Worm (Caenorhabditis elegans) whole organism, L4 larva: ENCODE measurements around the gene T03D8.6.

Source experiments
- F26F4.8 ChIP-seq: fragments of 200-800 bp; sonication (Bioruptor generic); conservative IDR thresholded peaks from 2 replicates; pipeline ENCODE4 v1.3.6; 2022; ENCODE audit warnings: missing genetic modification characterization, missing compliant biosample characterization
- F37D6.2 ChIP-seq: sonication (generic microtip); optimal IDR thresholded peaks from 2 replicates; lab custom pipeline; 2016; ENCODE audit warnings: mild to moderate bottlenecking, missing genetic modification characterization, missing compliant biosample characterization
- T26A8.4 ChIP-seq: fragments of 200-800 bp; sonication (Bioruptor generic); IDR thresholded peaks from 2 replicates; pipeline ENCODE4 v1.3.6; 2022; ENCODE audit warnings: missing genetic modification characterization, missing compliant biosample characterization
- Y75B8A.6 ChIP-seq: fragments of 200-800 bp; sonication (Bioruptor generic); IDR thresholded peaks from 2 replicates; pipeline ENCODE4 v1.3.6; 2022; ENCODE audit warnings: missing genetic modification reagents, missing genetic modification characterization, missing compliant biosample characterization
- aha-1 ChIP-seq: fragments of 150-350 bp; peaks from one replicate; lab custom pipeline; 2014; ENCODE audit warnings: missing biosample characterization, missing genetic modification characterization
- attf-4 ChIP-seq: sonication (generic microtip); optimal IDR thresholded peaks from 3 replicates; lab custom pipeline; 2017; ENCODE audit warnings: missing biosample characterization, missing genetic modification characterization
- cey-2 ChIP-seq: sonication (generic microtip); optimal IDR thresholded peaks from 3 replicates; lab custom pipeline; 2017; ENCODE audit warnings: missing genetic modification characterization, mild to moderate bottlenecking, missing compliant biosample characterization, antibody characterized with exemption, borderline replicate concordance; ENCODE audit not compliant: insufficient read depth
- daf-16 ChIP-seq, 3 experiments: sonication (generic microtip); optimal IDR thresholded peaks; 2 replicates each; lab custom pipeline; 2016 to 2017; ENCODE audit warnings: missing genetic modification characterization in 3 of 3, missing genetic modification reagents in 3 of 3, mild to moderate bottlenecking in 2 of 3, missing compliant biosample characterization in 2 of 3, missing biosample characterization in 1 of 3, moderate library complexity in 1 of 3
- daf-19 ChIP-seq: fragments of 200-800 bp; sonication (Bioruptor generic); conservative IDR thresholded peaks from 2 replicates; pipeline ENCODE4 v1.3.6; 2022; ENCODE audit warnings: missing genetic modification characterization, missing compliant biosample characterization
- dmd-6 ChIP-seq: fragments of 200-800 bp; sonication (Bioruptor generic); IDR thresholded peaks from 2 replicates; pipeline ENCODE4 v1.3.6; 2022; ENCODE audit warnings: missing genetic modification reagents, missing genetic modification characterization, missing compliant biosample characterization
- dmd-8 ChIP-seq: fragments of 200-800 bp; sonication (Bioruptor generic); IDR thresholded peaks from 2 replicates; pipeline ENCODE4 v1.3.6; 2022; ENCODE audit warnings: missing genetic modification characterization, missing compliant biosample characterization
- fkh-10 ChIP-seq: fragments of 150-350 bp; optimal IDR thresholded peaks from 2 replicates; lab custom pipeline; 2014; ENCODE audit warnings: missing biosample characterization, missing genetic modification reagents, missing genetic modification characterization
- hif-1 ChIP-seq, 2 experiments: sonication (generic microtip); optimal IDR thresholded peaks; 2 replicates each; lab custom pipeline; 2016 to 2017; ENCODE audit warnings: missing compliant biosample characterization in 2 of 2, missing genetic modification characterization in 2 of 2, missing genetic modification reagents in 2 of 2, missing genotype in 2 of 2, mild to moderate bottlenecking in 1 of 2
- hlh-11 ChIP-seq: fragments of 200-800 bp; sonication (Bioruptor generic); optimal IDR thresholded peaks from 2 replicates; lab custom pipeline; 2018; ENCODE audit warnings: mild to moderate bottlenecking, missing genetic modification characterization, missing compliant biosample characterization
- hlh-30 ChIP-seq: sonication (generic microtip); optimal IDR thresholded peaks from 2 replicates; lab custom pipeline; 2017; ENCODE audit warnings: antibody characterized with exemption, mild to moderate bottlenecking, missing genetic modification characterization, missing compliant biosample characterization; ENCODE audit not compliant: insufficient read depth
- hmg-1.1 ChIP-seq: fragments of 200-800 bp; sonication (Bioruptor generic); IDR thresholded peaks from 2 replicates; pipeline ENCODE4 v1.3.6; 2022; ENCODE audit warnings: missing genetic modification reagents, missing genetic modification characterization, missing compliant biosample characterization
- lin-1 ChIP-seq: fragments of 200-800 bp; sonication (Bioruptor generic); IDR thresholded peaks from 2 replicates; pipeline ENCODE4 v1.3.6; 2022; ENCODE audit warnings: missing genetic modification reagents, missing genetic modification characterization, missing compliant biosample characterization
- lin-15B ChIP-seq: fragments of 150-350 bp; sonication (generic microtip); optimal IDR thresholded peaks from 3 replicates; lab custom pipeline; 2014; ENCODE audit warnings: missing biosample characterization, missing genetic modification characterization
- lin-29 ChIP-seq: fragments of 200-800 bp; sonication (Bioruptor generic); IDR thresholded peaks from 2 replicates; pipeline ENCODE4 v1.3.6; 2022; ENCODE audit warnings: missing genetic modification reagents, missing genetic modification characterization, missing compliant biosample characterization
- lsy-2 ChIP-seq, 2 experiments: fragments of 150-350 bp in 1 of 2; sonication (generic microtip) in 1 of 2; optimal IDR thresholded peaks; 2 replicates each; lab custom pipeline; 2014 to 2017; ENCODE audit warnings: missing biosample characterization in 2 of 2, missing genetic modification characterization in 2 of 2
- mdl-1 ChIP-seq, 2 experiments: fragments of 150-350 bp in 1 of 2; sonication (generic microtip) in 1 of 2; optimal IDR thresholded peaks; 2 replicates each; lab custom pipeline; 2014 to 2017; ENCODE audit warnings: missing biosample characterization in 2 of 2, missing genetic modification characterization in 2 of 2
- mxl-3 ChIP-seq: fragments of 200-800 bp; sonication (Bioruptor generic); optimal IDR thresholded peaks from 2 replicates; lab custom pipeline; 2018; ENCODE audit warnings: mild to moderate bottlenecking, missing genetic modification characterization, missing compliant biosample characterization
- nhr-11 ChIP-seq: fragments of 150-350 bp; optimal IDR thresholded peaks from 2 replicates; lab custom pipeline; 2014; ENCODE audit warnings: missing biosample characterization, missing genetic modification characterization
- nhr-237 ChIP-seq: sonication (generic microtip); optimal IDR thresholded peaks from 2 replicates; lab custom pipeline; 2017; ENCODE audit warnings: missing biosample characterization, missing genetic modification characterization
- nhr-28 ChIP-seq: fragments of 150-350 bp; optimal IDR thresholded peaks from 2 replicates; lab custom pipeline; 2014; ENCODE audit warnings: missing biosample characterization, missing genetic modification characterization
- nhr-42 ChIP-seq: fragments of 200-800 bp; sonication (Bioruptor generic); IDR thresholded peaks from 2 replicates; pipeline ENCODE4 v1.3.6; 2022; ENCODE audit warnings: missing genetic modification characterization, missing compliant biosample characterization
- nhr-48 ChIP-seq: sonication (generic microtip); optimal IDR thresholded peaks from 2 replicates; lab custom pipeline; 2016; ENCODE audit warnings: mild to moderate bottlenecking, missing genetic modification characterization, missing compliant biosample characterization
- nhr-6 ChIP-seq: fragments of 150-350 bp; optimal IDR thresholded peaks from 2 replicates; lab custom pipeline; 2014; ENCODE audit warnings: missing biosample characterization, missing genetic modification characterization
- nhr-76 ChIP-seq: fragments of 150-350 bp; optimal IDR thresholded peaks from 2 replicates; lab custom pipeline; 2014; ENCODE audit warnings: missing biosample characterization, missing genetic modification characterization
- nhr-77 ChIP-seq: fragments of 150-350 bp; optimal IDR thresholded peaks from 2 replicates; lab custom pipeline; 2014; ENCODE audit warnings: missing biosample characterization, missing genetic modification characterization
- pha-4 ChIP-seq, 2 experiments: fragments of 150-350 bp in 1 of 2; fragments of 200-800 bp in 1 of 2; sonication (Bioruptor generic) in 1 of 2; IDR thresholded peaks in 1 of 2; optimal IDR thresholded peaks in 1 of 2; 2 replicates each; pipeline versions ENCODE4 v1.3.6 to Lab custom; 2014 to 2022; ENCODE audit warnings: missing genetic modification characterization in 2 of 2, missing genetic modification reagents in 2 of 2, missing biosample characterization in 1 of 2, missing compliant biosample characterization in 1 of 2
- php-3 ChIP-seq: fragments of 200-800 bp; sonication (Bioruptor generic); IDR thresholded peaks from 2 replicates; pipeline ENCODE4 v1.3.6; 2022; ENCODE audit warnings: missing genetic modification reagents, missing genetic modification characterization, missing compliant biosample characterization
- set-16 ChIP-seq: fragments of 200-800 bp; sonication (Bioruptor generic); IDR thresholded peaks from 2 replicates; pipeline ENCODE4 v1.3.6; 2022; ENCODE audit warnings: missing genetic modification reagents, missing genetic modification characterization, missing compliant biosample characterization
- skn-1 ChIP-seq: fragments of 150-350 bp; optimal IDR thresholded peaks from 2 replicates; lab custom pipeline; 2014; ENCODE audit warnings: missing biosample characterization, missing genetic modification characterization
- snpc-1.2 ChIP-seq: fragments of 200-800 bp; sonication (Bioruptor generic); IDR thresholded peaks from 2 replicates; pipeline ENCODE4 v1.3.6; 2022; ENCODE audit warnings: missing genetic modification reagents, missing genetic modification characterization, missing compliant biosample characterization
- snpc-4 ChIP-seq: fragments of 150-350 bp; optimal IDR thresholded peaks from 2 replicates; lab custom pipeline; 2014; ENCODE audit warnings: missing biosample characterization, missing genetic modification characterization
- spr-1 ChIP-seq: sonication (generic microtip); optimal IDR thresholded peaks from 2 replicates; lab custom pipeline; 2016; ENCODE audit warnings: mild to moderate bottlenecking, missing genetic modification characterization, missing compliant biosample characterization
- spr-3 ChIP-seq: fragments of 200-800 bp; sonication (Bioruptor generic); optimal IDR thresholded peaks from 2 replicates; lab custom pipeline; 2018; ENCODE audit warnings: mild to moderate bottlenecking, missing genetic modification characterization, missing compliant biosample characterization
- tra-1 ChIP-seq: fragments of 200-800 bp; sonication (Bioruptor generic); IDR thresholded peaks from 2 replicates; pipeline ENCODE4 v1.3.6; 2022; ENCODE audit warnings: missing genetic modification reagents, missing genetic modification characterization, missing compliant biosample characterization
- unc-62 ChIP-seq, 3 experiments: fragments of 150-350 bp in 1 of 3; sonication (generic microtip); optimal IDR thresholded peaks in 2 of 3; peaks in 1 of 3; 1 replicate in 1 of 3; 2 replicates in 2 of 3; lab custom pipeline; 2014 to 2017; ENCODE audit warnings: missing biosample characterization in 3 of 3, missing genetic modification characterization in 3 of 3, missing genetic modification reagents in 3 of 3, missing genotype in 1 of 3
- vab-7 ChIP-seq: fragments of 200-800 bp; sonication (Bioruptor generic); IDR thresholded peaks from 2 replicates; pipeline ENCODE4 v1.3.6; 2022; ENCODE audit warnings: missing genetic modification reagents, missing genetic modification characterization, missing compliant biosample characterization
- zip-11 ChIP-seq: fragments of 200-800 bp; sonication (Bioruptor generic); IDR thresholded peaks from 2 replicates; pipeline ENCODE4 v1.3.6; 2022; ENCODE audit warnings: missing genetic modification characterization, missing compliant biosample characterization
- ztf-11 ChIP-seq: fragments of 150-350 bp; optimal IDR thresholded peaks from 2 replicates; lab custom pipeline; 2014; ENCODE audit warnings: missing biosample characterization, missing genetic modification characterization

T03D8.6 gene

DNA sequence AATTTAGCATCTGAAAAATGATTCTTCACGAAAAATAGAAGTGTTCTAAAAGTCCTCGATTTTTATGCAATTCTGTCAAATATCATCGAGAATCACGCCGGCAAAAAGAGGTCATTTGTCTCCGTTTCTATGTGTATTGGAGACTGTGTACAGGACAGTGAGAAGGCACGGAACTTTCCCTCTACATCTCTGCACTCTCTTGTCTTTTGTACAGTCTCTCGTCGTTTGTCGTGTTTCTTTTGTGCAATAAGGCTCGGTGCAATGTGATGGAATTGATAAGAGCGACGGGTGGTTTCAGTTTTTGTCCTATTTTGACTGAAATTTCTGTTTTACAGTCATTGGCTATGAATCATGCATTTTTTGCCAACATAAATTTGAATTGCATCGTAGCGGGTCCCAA lies 11.7 kb upstream of the T03D8.6 start (continued):
- TF ChIP-seq nhr-48 (tag; lab: Kevin White, UChicago) (peak; percentile 39), dmd-6 (peak; percentile 84), nhr-6 (tag; lab: Kevin White, UChicago) (peak; percentile 41), nhr-42 (GFP tag; lab: Robert Waterston, UW) (no peak), nhr-76 (tag; lab: Kevin White, UChicago) (no peak), cey-2 (tag; lab: Kevin White, UChicago) (no peak), spr-1 (tag; lab: Kevin White, UChicago) (no peak), snpc-1.2 (GFP tag; lab: Robert Waterston, UW) (no peak), hlh-11 (tag; lab: Kevin White, UChicago) (peak; percentile 68), F26F4.8 (GFP tag; lab: Robert Waterston, UW) (no peak), nhr-28 (peak; percentile 79), nhr-77 (no peak), snpc-4 (tag; lab: Kevin White, UChicago) (no peak), mxl-3 (GFP tag; lab: Kevin White, UChicago) (peak; percentile 85), skn-1 (tag; lab: Kevin White, UChicago) (no peak), T26A8.4 (GFP tag; lab: Robert Waterston, UW) (0 out of 2 replicates have a peak, but pooled peaks have one; percentile 29), daf-19 (GFP tag; lab: Robert Waterston, UW) (no peak), set-16 (GFP tag; lab: Robert Waterston, UW) (no peak), php-3 (GFP tag; lab: Robert Waterston, UW) (no peak)

- TF ChIP-seq lin-29 (GFP tag; lab: Robert Waterston, UW), result no peak
- TF ChIP-seq dmd-6, result peak; percentile 56; the same call in 1 of the 2 replicates
- TF ChIP-seq, all 104 proteins: peak for 1
Measured at ce11 chrV:20830409-20830808, 10.3 kb upstream of the T03D8.6 start.

DNA sequence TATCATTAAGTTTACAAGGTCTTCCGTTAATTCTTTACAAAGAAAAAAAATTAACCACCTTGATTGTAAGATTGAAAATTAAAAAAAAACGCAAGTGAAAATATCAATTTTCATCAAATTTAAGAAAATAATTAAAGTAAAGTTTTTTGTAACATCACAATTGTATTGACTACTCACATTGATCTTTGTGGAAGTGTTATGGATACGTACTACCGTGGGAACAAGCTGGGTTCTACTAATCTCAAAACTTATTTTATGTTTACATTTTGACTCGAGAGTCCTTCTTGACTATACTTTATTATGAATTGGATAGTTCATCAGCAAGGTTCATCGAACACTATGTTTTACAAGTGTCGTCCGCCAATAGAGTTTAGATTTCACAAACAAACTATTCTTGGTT lies 9.4 kb upstream of the T03D8.6 start, which contains the start of gene num-1:
Gene num-1 (plus strand): TSS at position 301 of the 400 bp plus-strand sequence.
- no peak for TF ChIP-seq php-3 (GFP tag; lab: Robert Waterston, UW)
- no peak for TF ChIP-seq pha-4 (GFP tag; IDR thresholded peaks at IDR 0.05; lab: Robert Waterston, UW)
- TF ChIP-seq pha-4 (tag; optimal IDR thresholded peaks at IDR 0.05; lab: Kevin White, UChicago), result no peak
- TF ChIP-seq dmd-8 (GFP tag; lab: Robert Waterston, UW), result no peak
- no peak for TF ChIP-seq unc-62 (GFP tag; optimal IDR thresholded peaks at IDR 0.05 in 1 of 2; lab: Kevin White, UChicago)
- no peak for TF ChIP-seq unc-62 (tag; optimal IDR thresholded peaks at IDR 0.05; lab: Kevin White, UChicago)
- no peak for TF ChIP-seq Y75B8A.6
- no peak for TF ChIP-seq attf-4 (tag; lab: Kevin White, UChicago)
- TF ChIP-seq nhr-237 (tag; lab: Kevin White, UChicago), result no peak
- TF ChIP-seq, all 104 proteins: peak for 0

ce11 chrV:20828820-20829219 lies 8.7 kb upstream of the T03D8.6 start, which contains the start of gene sbt-1:
sbt-1 (minus strand) TSS chrV:20828881.
- TF ChIP-seq zip-11 (GFP tag; lab: Robert Waterston, UW) (no peak), vab-7 (GFP tag; lab: Robert Waterston, UW) (peak; percentile 29; the same call in 1 of the 2 replicates), hlh-30 (tag; lab: Kevin White, UChicago) (peak; percentile 83), unc-62 (GFP tag; optimal IDR thresholded peaks at IDR 0.05 in 1 of 2; lab: Kevin White, UChicago) (peak in 1 of 2 experiments; percentile 81), unc-62 (tag; optimal IDR thresholded peaks at IDR 0.05; lab: Kevin White, UChicago) (no peak), spr-3 (GFP tag; lab: Kevin White, UChicago) (no peak), aha-1 (tag; lab: Kevin White, UChicago) (peak; percentile 96), set-16 (GFP tag; lab: Robert Waterston, UW) (peak; percentile 55), lin-15B (tag; lab: Kevin White, UChicago) (no peak), hif-1 (tag; optimal IDR thresholded peaks at IDR 0.05; lab: Kevin White, UChicago) (peak in 1 of 2 experiments; percentile 56), fkh-10 (GFP tag; lab: Kevin White, UChicago) (peak; percentile 94), hmg-1.1 (GFP tag; lab: Robert Waterston, UW) (peak; percentile 75), nhr-237 (tag; lab: Kevin White, UChicago) (no peak), lin-1 (GFP tag; lab: Robert Waterston, UW) (no peak), nhr-11 (peak; percentile 45), Y75B8A.6 (no peak), T26A8.4 (GFP tag; lab: Robert Waterston, UW) (no peak), ztf-11 (tag; lab: Kevin White, UChicago) (no peak), tra-1 (0 out of 2 replicates have a peak, but pooled peaks have one; percentile 24), dmd-6 (no peak), lsy-2 (tag; optimal IDR thresholded peaks at IDR 0.05; lab: Kevin White, UChicago) (peak; percentile 45 to 74), mdl-1 (tag; optimal IDR thresholded peaks at IDR 0.05; lab: Kevin White, UChicago) (peak in 1 of 2 experiments; percentile 69), daf-16 (GFP tag; optimal IDR thresholded peaks at IDR 0.05; lab: Kevin White, UChicago) (no peak), daf-16 (tag; optimal IDR thresholded peaks at IDR 0.05; lab: Kevin White, UChicago) (no peak), F37D6.2 (peak; percentile 49), hlh-11 (tag; lab: Kevin White, UChicago) (peak; percentile 14)
